Worm (Caenorhabditis elegans) whole organism, dauer: ENCODE data around the gene mesp-1.

Source experiments
- unc-62 ChIP-seq: sonication (generic microtip); optimal IDR thresholded peaks from 2 replicates; lab custom pipeline; 2017; ENCODE audit warnings: missing biosample characterization, missing genetic modification reagents, missing genetic modification characterization

mesp-1 gene

ce11 chrIV:8498773-8499360 lies at the start of gene mesp-1, which contains the start of gene acdh-13:
mesp-1 (plus strand) TSS chrIV:8499310.
acdh-13 (minus strand) TSS chrIV:8498823.
- TF ChIP-seq unc-62 (GFP tag; lab: Kevin White, UChicago): no peak

ce11 chrIV:8449869-8450268 lies 49.2 kb upstream of the mesp-1 start:
- TF ChIP-seq unc-62 (GFP tag; lab: Kevin White, UChicago): no peak

ce11 chrIV:8450534-8450933 lies 48.6 kb upstream of the mesp-1 start:
- no peak for TF ChIP-seq unc-62 (GFP tag; lab: Kevin White, UChicago)

- TF ChIP-seq unc-62 (GFP tag; lab: Kevin White, UChicago): no peak
Observed at ce11 chrIV:8451709-8452248, 47.3 kb upstream of the mesp-1 start, which contains the start of gene eppl-1. eppl-1 (minus strand) TSS chrIV:8451759.

- no peak for TF ChIP-seq unc-62 (GFP tag; lab: Kevin White, UChicago)
Observed at ce11 chrIV:8453178-8453577, 45.9 kb upstream of the mesp-1 start.

- no peak for TF ChIP-seq unc-62 (GFP tag; lab: Kevin White, UChicago)
Observed at ce11 chrIV:8454076-8454475, 45.0 kb upstream of the mesp-1 start.

- no peak for TF ChIP-seq unc-62 (GFP tag; lab: Kevin White, UChicago)
Observed at ce11 chrIV:8456899-8457298, 42.2 kb upstream of the mesp-1 start, which contains the start of gene syx-4. syx-4 (plus strand) TSS chrIV:8457280.

- TF ChIP-seq unc-62 (GFP tag; lab: Kevin White, UChicago): no peak
Observed at ce11 chrIV:8460208-8460607, 38.9 kb upstream of the mesp-1 start, which contains the start of gene ant-1.4. ant-1.4 (minus strand) TSS chrIV:8460308.

- no peak for TF ChIP-seq unc-62 (GFP tag; lab: Kevin White, UChicago)
Observed at ce11 chrIV:8461177-8461576, 37.9 kb upstream of the mesp-1 start.

- TF ChIP-seq unc-62 (GFP tag; lab: Kevin White, UChicago): no peak
Observed at ce11 chrIV:8462376-8462775, 36.7 kb upstream of the mesp-1 start.

- no peak for TF ChIP-seq unc-62 (GFP tag; lab: Kevin White, UChicago)
Observed at ce11 chrIV:8463069-8463468, 36.0 kb upstream of the mesp-1 start.

ce11 chrIV:8463716-8464115 lies 35.4 kb upstream of the mesp-1 start, which contains the start of gene str-176:
str-176 (minus strand) TSS chrIV:8463816.
- no peak for TF ChIP-seq unc-62 (GFP tag; lab: Kevin White, UChicago)

ce11 chrIV:8464187-8464586 lies 34.9 kb upstream of the mesp-1 start:
- no peak for TF ChIP-seq unc-62 (GFP tag; lab: Kevin White, UChicago)

ce11 chrIV:8472493-8472892 lies 26.6 kb upstream of the mesp-1 start, which contains the start of gene oat-1:
oat-1 (minus strand) TSS chrIV:8472593.
- no peak for TF ChIP-seq unc-62 (GFP tag; lab: Kevin White, UChicago)

- no peak for TF ChIP-seq unc-62 (GFP tag; lab: Kevin White, UChicago)
Observed at ce11 chrIV:8473756-8474155, 25.4 kb upstream of the mesp-1 start, which contains the start of gene C28C12.11. C28C12.11 (plus strand) TSS chrIV:8474056.

- TF ChIP-seq unc-62 (GFP tag; lab: Kevin White, UChicago): no peak
Observed at ce11 chrIV:8475030-8475679, 24.0 kb upstream of the mesp-1 start.
